Fruit fly (Drosophila melanogaster) ovary, adult (tissue): ENCODE data around the gene CG13086.

ENCODE experiments used
- CG17801 ChIP-seq: fragments of 200-800 bp; optimal IDR thresholded peaks from 2 replicates; lab custom pipeline; 2019; ENCODE audit warnings: missing biosample characterization, mild to moderate bottlenecking, missing genetic modification characterization, moderate library complexity; ENCODE audit not compliant: partially characterized antibody

CG13086 gene

DNA sequence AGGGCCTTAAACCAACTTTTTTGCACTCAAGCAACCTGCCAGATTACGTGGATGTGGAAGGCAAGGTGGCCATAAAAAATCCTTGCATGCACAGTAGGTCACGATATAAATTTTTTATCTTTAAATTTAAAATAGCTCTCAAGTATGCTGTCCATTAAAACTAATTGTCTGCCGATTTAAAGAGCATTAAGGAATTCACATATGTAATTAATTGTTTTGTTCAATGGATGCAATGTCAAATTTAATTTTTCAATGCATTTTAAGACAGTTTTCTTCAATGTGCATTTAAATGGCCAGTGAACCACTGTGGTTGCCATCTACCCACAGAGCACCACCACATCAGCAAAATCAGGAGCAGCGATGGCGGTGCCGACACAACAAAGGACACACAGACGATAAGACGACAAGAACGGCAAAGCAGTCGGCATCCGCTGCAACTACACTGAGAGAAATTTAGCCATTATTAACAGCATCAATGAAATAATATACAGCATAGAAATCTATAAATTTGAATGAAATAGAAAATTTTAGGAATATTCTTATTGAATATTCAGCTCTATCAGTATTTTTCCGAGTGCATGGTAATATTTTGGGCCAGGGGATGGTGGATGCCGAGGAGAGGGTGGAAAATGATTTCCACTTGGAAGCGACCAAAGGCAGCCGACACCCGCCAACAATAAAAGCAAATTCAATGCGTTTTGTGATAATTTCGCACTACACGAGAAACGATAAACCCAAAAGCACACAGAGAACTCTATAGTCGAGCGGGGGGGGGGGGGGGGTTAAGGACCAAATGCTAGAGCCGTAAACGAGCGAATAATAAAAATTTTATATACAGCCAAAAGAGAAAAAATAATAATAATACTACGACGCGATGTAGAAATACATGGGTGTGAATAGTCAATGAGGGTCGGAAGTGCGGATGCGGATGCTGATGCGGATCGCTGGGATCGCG lies 13.2 kb downstream of the CG13086 start:
- no peak for TF ChIP-seq CG17801

DNA sequence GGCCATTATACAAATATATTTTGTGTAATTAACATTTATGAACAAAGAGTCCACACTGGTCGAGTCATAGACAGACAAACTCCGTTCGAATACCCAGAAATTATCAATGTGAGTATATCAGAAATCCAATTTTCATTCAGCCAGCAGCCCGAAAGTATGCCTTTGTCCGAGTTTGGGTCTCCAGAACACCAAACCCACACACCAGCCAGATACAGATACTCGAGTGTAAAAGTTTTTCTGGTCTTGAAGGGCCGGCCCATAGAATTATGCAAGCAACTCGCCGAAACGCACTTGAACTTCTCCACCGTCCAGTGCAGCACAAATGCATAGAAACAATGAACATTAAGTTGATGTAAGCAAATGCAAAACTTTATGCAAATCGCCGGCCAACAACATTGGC lies 14.4 kb downstream of the CG13086 start:
- no peak for TF ChIP-seq CG17801

DNA sequence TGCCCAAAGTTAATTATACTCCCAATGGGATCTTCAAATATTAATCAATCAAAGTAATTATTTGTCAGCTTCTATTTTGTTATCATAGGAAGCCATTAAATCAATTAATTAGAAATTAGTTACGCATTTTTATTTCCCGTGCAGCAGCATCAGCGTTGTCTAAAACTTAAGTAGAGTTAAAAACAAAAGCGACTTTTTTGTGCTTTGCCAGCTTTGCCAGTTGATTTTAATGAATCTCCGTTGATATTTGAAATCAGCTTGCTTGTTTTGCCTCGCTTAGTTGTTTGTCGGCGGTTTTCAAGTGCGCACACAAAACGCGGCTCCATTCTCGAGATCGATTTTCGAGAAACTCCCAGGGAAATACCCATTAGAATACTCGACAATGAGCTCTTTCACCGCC lies 16.5 kb downstream of the CG13086 start, which contains the start of gene CG17350:
Gene CG17350, plus strand, starts transcription at position 301 of the 400 bp plus-strand sequence.
- TF ChIP-seq CG17801 = no peak

DNA sequence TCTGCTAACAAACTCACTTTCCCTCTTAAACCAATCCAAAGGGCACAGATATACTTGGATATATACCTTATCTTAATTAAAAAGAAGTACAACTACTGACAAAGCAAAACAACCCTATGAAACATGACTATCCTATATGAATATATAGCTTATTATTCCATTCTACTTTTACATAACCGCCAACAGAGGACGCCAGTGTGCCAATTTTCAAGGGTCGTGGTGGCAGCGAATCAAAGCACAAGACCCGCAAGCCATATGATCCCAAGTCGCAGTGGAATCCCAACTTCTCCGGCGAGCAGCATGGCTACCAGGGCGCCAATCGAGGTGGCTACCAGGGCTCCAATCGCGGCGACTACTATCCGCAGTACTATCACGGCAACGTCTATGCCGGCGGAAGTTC lies 18.2 kb downstream of the CG13086 start:
- TF ChIP-seq CG17801 = no peak

DNA sequence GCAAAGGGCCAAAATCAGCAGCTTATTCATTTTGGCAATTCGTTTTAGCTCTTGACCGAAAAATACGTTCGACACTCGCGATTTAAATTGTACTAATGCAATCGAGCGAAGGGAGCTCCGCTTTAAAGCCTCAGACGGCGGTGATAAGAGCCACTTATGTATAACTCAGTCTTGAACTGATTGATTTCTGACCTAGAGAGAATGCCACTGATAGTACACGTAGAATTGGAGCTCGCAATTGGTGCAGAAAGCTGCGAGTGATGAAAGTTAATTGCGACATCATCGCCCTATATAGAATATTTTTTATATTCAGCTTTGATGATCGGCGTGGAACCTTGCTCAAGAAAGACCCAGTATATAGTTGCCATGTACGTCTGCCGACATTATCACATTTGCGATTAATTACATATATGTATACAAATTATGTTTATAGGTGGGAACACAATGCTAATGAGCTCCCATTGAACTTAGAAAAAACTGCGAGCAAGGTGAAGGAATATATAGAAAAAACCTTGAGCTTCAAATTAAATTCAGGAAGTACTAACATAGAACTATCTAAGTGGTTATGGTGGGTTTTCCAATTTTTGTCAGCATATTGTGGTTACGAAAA lies 22.0 kb downstream of the CG13086 start, which contains the start of gene fon:
Gene fon, minus strand, starts transcription at position 100 of the 610 bp plus-strand sequence.
- TF ChIP-seq CG17801 = no peak

DNA sequence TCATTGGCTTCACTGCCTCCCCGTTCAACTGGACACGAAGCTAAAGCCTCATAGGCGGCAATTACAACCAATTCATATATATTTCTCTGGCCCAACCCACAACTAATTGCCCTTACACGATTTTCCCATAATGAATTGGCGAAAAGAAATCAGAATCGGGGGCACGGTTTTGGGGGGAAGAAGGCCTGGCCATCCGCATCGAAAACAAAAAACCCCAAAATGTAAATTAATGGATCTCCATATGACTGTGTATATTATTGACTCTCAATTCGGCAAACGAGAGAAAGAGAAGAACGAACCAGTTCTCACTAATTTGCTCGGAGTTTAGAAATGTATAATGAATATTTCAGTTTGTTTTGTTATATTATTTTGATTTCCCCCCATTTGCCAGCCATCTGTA lies 24.8 kb downstream of the CG13086 start:
- no peak for TF ChIP-seq CG17801

DNA sequence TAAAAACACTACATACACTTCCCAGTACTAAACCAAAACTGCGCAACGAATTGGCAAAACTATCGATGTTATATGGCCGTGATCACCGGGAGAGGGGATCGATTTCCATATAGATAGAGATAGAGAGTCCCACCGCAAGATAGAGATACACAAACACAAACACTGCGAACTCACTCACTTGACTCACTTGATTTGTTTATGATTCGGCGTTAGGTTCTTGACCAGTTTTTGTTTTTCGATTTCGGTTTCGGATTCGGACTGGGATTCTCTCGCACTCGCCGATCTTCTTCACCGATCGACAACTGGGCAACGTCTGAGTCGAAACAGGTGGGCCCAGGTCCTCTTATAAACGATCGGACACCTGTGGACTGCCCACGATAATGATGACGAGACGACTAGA lies 25.6 kb downstream of the CG13086 start, which contains the start of gene CG17549:
Gene CG17549, minus strand, starts transcription at position 327 of the 400 bp plus-strand sequence.
- no peak for TF ChIP-seq CG17801

DNA sequence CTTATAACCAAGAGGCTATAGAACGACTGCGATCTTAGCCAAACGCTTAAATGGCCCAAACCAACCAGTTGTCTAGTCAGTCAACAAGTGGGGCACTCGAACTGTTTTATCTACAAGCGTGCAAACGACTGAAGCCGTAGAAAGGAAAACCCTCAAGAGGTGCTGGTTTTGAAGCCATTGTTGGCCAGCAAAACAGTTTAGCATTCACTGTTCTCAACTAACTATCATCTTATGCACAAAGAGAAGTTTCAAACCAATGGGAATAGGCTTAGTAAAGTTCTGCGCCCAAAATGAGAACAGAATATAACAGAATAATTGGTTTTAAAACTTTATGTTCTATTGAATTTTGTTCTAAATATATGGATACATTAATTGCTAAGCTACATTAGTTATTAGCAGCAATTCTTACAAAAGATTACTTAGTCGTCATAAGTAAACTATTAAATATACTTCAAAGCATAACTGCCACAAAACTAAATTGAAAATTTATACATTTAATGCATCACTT lies 29.6 kb downstream of the CG13086 start, which contains the start of gene CG31798:
Gene CG31798, plus strand, starts transcription at position 458 of the 508 bp plus-strand sequence.
- no peak for TF ChIP-seq CG17801

DNA sequence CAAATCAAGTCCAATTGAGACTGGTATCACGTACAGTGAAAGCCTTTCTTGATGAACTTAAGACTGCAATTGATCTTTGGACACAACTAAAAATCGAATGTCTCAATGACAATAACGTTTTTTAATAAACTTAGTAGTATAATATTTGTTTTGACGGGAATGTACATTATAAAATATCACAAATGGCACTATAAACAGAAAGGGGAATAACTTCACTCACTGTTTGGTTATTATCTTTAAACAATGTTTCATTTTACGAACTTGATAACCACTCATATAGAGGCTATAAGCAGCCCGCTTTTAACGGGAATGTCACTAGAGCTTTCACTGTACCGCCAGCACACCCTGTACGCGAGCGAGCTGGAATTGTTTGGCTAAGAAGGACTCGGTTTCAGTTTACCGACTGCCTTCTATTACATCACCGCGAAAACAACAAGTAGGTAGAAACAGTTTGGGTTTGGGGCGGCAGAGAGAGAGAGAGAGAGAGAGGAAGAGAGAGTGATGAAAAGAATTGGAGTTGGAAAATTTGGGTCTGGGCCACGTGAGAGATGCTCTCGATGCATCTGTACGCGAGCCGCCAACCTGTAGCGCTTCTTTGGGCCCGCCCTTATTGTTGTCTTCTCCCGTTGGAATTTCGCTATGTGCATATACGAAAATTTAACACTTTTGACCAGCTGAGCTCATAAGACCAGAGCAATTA lies 33.6 kb downstream of the CG13086 start:
- TF ChIP-seq CG17801 = no peak

DNA sequence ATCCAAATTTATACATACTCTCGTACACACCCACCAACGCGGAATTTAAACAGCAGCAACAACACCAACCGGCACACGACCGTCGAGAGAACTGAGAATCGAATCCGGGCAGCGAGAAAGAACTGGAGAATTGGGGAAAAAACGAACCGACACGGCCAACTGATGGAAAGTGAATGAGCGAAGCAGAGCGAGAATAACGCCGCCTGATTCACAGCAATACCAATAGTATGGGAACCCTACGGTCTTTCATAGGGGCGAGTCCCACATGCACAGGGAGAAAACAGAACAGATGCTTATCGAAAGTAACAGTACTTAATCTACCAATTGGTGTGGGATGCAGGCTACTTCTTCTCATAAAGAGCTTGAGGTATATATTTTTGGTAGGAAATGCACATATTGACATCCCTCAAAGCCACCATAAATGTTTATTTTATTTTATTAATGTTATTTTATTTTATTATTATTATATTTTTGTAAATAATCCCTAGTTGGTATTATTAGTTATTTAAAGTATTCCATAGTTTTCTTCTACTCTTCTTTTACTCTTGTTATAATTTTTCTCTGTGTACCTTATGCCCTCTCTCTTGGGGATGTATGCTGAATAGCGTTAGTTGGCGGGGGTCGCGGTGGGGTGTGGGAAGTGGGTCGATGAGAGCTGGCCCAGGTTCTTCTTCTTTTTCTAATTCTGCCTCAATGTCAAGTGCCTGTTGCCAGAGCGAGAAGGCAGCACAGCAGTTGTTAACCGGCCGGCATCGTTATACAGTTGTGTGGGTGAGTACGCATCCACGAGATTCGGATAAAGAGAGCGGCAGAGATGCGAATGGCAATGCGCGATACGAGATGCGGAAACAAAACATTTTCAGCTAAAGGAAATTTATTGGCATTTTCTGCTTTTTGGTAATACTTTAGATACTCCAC lies 34.4 kb downstream of the CG13086 start, which contains the start of gene CG17544:
Gene CG17544, minus strand, starts transcription at position 177 of the 918 bp plus-strand sequence.
- no peak for TF ChIP-seq CG17801

DNA sequence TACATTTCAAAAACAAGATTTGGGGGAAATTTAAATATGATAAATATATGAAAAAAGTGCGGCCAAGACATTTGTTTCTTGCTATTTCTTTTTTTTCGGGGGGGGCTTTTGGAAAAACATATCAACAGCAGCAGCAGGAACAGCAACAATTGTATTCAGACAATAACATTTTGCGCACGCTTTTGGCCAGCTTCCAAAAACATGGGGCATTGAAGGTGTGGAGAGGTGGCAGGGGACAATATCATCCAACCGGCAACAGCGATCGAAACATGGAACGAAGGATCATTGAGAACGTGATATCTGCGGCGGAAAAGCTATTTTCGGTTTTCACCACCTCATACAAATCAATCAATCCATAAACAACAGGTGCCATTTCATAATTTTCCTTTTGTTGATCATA lies 37.7 kb downstream of the CG13086 start:
- TF ChIP-seq CG17801 = no peak

DNA sequence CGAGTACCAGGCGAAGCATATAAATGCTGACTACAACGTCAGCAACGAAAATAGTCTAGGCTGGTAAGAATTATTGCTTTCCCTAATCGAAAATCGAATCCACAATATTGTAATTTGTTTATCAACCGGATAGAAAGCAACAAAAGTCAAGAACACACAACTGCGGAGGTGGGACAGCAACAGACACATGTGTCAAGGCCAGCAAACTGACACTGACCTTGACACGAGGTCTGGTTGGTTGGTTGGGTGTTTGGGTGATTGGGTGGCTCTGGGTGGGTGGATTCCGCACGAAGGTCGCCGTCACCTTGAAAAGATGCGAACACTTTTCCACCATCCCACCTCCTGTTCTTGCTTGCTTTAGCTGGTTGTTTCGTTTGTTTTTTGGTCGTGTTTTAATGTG lies 38.5 kb downstream of the CG13086 start:
- no peak for TF ChIP-seq CG17801

DNA sequence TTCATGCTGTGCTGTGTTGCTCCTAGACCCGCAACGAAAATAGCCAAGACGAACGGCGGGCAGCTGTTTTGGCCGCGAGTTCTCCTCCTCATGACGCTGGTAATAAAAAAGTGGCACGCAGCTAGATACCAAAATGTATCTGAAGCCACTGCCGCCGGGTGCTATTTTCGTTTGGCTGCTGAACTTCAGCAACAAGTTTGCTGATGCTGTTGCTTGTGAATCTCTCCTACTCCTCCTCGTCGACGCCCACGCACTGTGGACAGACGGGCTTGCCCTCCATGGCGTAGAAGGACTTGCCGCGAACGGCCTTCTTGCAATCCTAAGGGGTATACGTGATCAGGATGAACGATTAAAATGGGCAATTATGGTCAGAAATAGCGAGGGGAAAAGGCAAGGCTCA lies 39.2 kb downstream of the CG13086 start:
- TF ChIP-seq CG17801 = no peak

DNA sequence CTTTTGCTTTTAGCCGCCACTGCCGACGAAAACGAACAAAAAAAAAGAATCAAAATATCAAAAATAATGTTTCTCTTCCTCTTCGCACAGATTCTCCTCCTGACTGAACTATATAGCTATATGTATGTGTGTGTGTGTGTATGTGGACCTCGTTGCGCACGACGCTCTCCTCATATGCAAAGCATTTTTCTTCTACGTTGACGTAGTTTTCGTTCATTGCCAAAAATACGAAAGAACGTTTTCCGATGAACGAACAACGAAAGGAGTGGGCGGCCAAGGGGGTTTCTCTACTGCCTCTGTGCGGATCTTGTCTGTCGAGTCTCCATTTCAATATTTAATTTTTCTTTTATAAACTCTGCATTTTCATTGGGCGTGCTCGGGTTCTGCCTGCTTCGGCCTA lies 40.6 kb downstream of the CG13086 start:
- no peak for TF ChIP-seq CG17801

DNA sequence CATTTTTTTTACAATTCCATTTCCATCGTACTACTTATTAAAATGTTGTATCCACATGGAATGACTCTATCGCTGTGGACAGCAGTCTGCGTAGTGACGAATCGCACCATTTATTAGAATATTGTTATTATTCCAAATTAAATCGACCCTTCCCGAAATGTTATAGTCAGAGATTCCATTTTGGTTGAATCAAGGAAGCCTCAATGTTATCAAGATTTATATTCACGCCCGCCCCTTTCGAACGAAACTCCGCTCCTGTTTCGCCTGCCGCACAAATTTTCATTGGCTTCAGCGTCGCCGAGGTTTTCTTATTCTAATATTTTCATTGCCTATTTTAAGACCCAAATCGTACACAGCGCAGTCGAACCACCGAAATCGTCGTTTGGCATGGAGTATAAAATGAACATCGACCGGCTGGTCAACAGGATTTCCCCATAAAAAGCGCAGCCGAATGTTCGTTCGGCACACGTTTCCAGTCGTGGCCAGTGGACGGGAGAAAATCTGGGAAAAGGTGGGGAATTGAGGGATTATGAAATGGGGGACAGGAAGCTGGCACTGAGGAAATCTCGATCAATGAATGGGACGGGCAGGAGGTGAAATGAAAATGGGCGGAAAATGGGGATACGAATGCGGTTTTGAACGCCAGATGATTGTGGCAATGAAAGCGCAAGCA lies 41.6 kb downstream of the CG13086 start:
- no peak for TF ChIP-seq CG17801
